Fruit fly (Drosophila melanogaster) whole organism, wandering third instar larva: ENCODE data around the gene CG9806.
"Not testable (repeated sequence)": the region's sequence is repeated elsewhere in the genome, so short reads cannot be mapped to it uniquely, and the experiment has no call there.

ENCODE experiments used
- Abd-B ChIP-seq: fragments of >200 bp; optimal IDR thresholded peaks from 2 replicates; lab custom pipeline; 2017; ENCODE audit warnings: missing biosample characterization, missing genetic modification characterization
- CrebA ChIP-seq: fragments of 200-800 bp; sonication (Bioruptor generic); optimal IDR thresholded peaks from 2 replicates; lab custom pipeline; 2016; ENCODE audit warnings: missing biosample characterization, mild to moderate bottlenecking, missing genetic modification characterization, borderline replicate concordance
- Dfd ChIP-seq: fragments of >200 bp; optimal IDR thresholded peaks from 2 replicates; lab custom pipeline; 2017; ENCODE audit warnings: missing biosample characterization, missing genetic modification characterization
- Dif ChIP-seq: fragments of 200-275, 200-300 bp; sonication (Bioruptor generic); optimal IDR thresholded peaks from 2 replicates; lab custom pipeline; 2018; ENCODE audit warnings: missing biosample characterization, missing genetic modification characterization; ENCODE audit not compliant: partially characterized antibody
- GATAd ChIP-seq: sonication (Bioruptor generic); optimal IDR thresholded peaks from 2 replicates; lab custom pipeline; 2016; ENCODE audit warnings: missing biosample characterization, missing genetic modification characterization
- HLH106 ChIP-seq: fragments of 200-800 bp; optimal IDR thresholded peaks from 3 replicates; lab custom pipeline; 2019; ENCODE audit warnings: missing biosample characterization, mild to moderate bottlenecking, missing genetic modification characterization, moderate library complexity
- Hnf4 ChIP-seq: fragments of 200-800 bp; sonication (Bioruptor generic); optimal IDR thresholded peaks from 2 replicates; lab custom pipeline; 2016; ENCODE audit warnings: missing biosample characterization, mild to moderate bottlenecking, missing genetic modification characterization
- Hr78 ChIP-seq: fragments of >200 bp; optimal IDR thresholded peaks from 2 replicates; lab custom pipeline; 2017; ENCODE audit warnings: missing biosample characterization, missing genetic modification characterization
- Hr83 ChIP-seq: fragments of 200-300 bp; sonication (Bioruptor generic); optimal IDR thresholded peaks from 2 replicates; lab custom pipeline; 2016; ENCODE audit warnings: missing biosample characterization, mild to moderate bottlenecking, missing genetic modification characterization, moderate library complexity; ENCODE audit not compliant: poor library complexity, severe bottlenecking
- Jra ChIP-seq: sonication (Bioruptor generic); optimal IDR thresholded peaks from 2 replicates; lab custom pipeline; 2016; ENCODE audit warnings: missing biosample characterization, missing genetic modification characterization
- Myc ChIP-seq: fragments of >200 bp; optimal IDR thresholded peaks from 2 replicates; lab custom pipeline; 2017
- N ChIP-seq: fragments of >200 bp; optimal IDR thresholded peaks from 2 replicates; lab custom pipeline; 2018; ENCODE audit warnings: missing biosample characterization, missing external identifiers, missing genetic modification characterization
- OdsH ChIP-seq: fragments of 200-800 bp; sonication (Bioruptor generic); optimal IDR thresholded peaks from 2 replicates; lab custom pipeline; 2016; ENCODE audit warnings: missing biosample characterization, mild to moderate bottlenecking, missing genetic modification characterization
- Rel ChIP-seq, 2 experiments: fragments of 200-800 bp; sonication (Bioruptor generic) in 1 of 2; optimal IDR thresholded peaks; 2 replicates in 1 of 2; 3 replicates in 1 of 2; lab custom pipeline; 2016 to 2019; ENCODE audit warnings: mild to moderate bottlenecking in 2 of 2, missing biosample characterization in 2 of 2, missing genetic modification characterization in 2 of 2, moderate library complexity in 1 of 2
- Sp1 ChIP-seq: fragments of 200-800 bp; sonication (Bioruptor generic); optimal IDR thresholded peaks from 3 replicates; lab custom pipeline; 2019; ENCODE audit warnings: missing biosample characterization, mild to moderate bottlenecking, missing genetic modification characterization, moderate library complexity
- Vsx2 ChIP-seq: fragments of 200-300, 225-300 bp; sonication (Bioruptor generic); optimal IDR thresholded peaks from 2 replicates; lab custom pipeline; 2018; ENCODE audit warnings: missing biosample characterization, missing genetic modification characterization; ENCODE audit not compliant: partially characterized antibody
- br ChIP-seq: fragments of 200-800 bp; sonication (Bioruptor generic); optimal IDR thresholded peaks from 2 replicates; lab custom pipeline; 2016; ENCODE audit warnings: missing biosample characterization, missing genetic modification characterization
- brk ChIP-seq: fragments of 200-800 bp; sonication (Bioruptor generic); optimal IDR thresholded peaks from 2 replicates; lab custom pipeline; 2016; ENCODE audit warnings: missing biosample characterization, mild to moderate bottlenecking, missing genetic modification characterization
- dl ChIP-seq, 2 experiments: fragments of 175-275, 200-275 bp in 1 of 2; fragments of 200-275 bp in 1 of 2; sonication (Bioruptor generic); optimal IDR thresholded peaks; lab custom pipeline; 2018; ENCODE audit warnings: mild to moderate bottlenecking in 2 of 2, missing biosample characterization in 2 of 2, missing genetic modification characterization in 2 of 2, moderate library complexity in 2 of 2; ENCODE audit not compliant: partially characterized antibody in 2 of 2, insufficient read depth in 1 of 2
- dmrt93B ChIP-seq: fragments of 200-800 bp; sonication (Bioruptor generic); optimal IDR thresholded peaks from 2 replicates; lab custom pipeline; 2018; ENCODE audit warnings: missing biosample characterization, mild to moderate bottlenecking, missing genetic modification characterization
- ey ChIP-seq: fragments of 200-800 bp; sonication (Bioruptor generic); optimal IDR thresholded peaks from 2 replicates; lab custom pipeline; 2016; ENCODE audit warnings: missing biosample characterization, missing genetic modification characterization
- foxo ChIP-seq, 2 experiments: fragments of 200-800 bp; sonication (Bioruptor generic); optimal IDR thresholded peaks; 2 replicates in 1 of 2; 3 replicates in 1 of 2; lab custom pipeline; 2016 to 2017; ENCODE audit warnings: missing biosample characterization in 2 of 2, missing genetic modification characterization in 2 of 2
- fru ChIP-seq: fragments of 200-800 bp; sonication (Bioruptor generic); optimal IDR thresholded peaks from 3 replicates; lab custom pipeline; 2016; ENCODE audit warnings: missing biosample characterization, mild to moderate bottlenecking, missing genetic modification characterization
- h ChIP-seq: fragments of 200-800 bp; sonication (Bioruptor generic); optimal IDR thresholded peaks from 3 replicates; lab custom pipeline; 2016; ENCODE audit warnings: missing biosample characterization, mild to moderate bottlenecking, missing genetic modification characterization
- pan ChIP-seq: fragments of >200 bp; optimal IDR thresholded peaks from 2 replicates; lab custom pipeline; 2017
- psq ChIP-seq: fragments of 200-800 bp; sonication (Bioruptor generic); optimal IDR thresholded peaks from 3 replicates; lab custom pipeline; 2017; ENCODE audit warnings: missing biosample characterization, mild to moderate bottlenecking, missing genetic modification characterization, moderate library complexity
- rgr ChIP-seq: fragments of 200-800 bp; sonication (Bioruptor generic); optimal IDR thresholded peaks from 3 replicates; lab custom pipeline; 2016; ENCODE audit warnings: missing biosample characterization, mild to moderate bottlenecking, missing genetic modification characterization
- sage ChIP-seq: fragments of 200-800 bp; sonication (Bioruptor generic); optimal IDR thresholded peaks from 2 replicates; lab custom pipeline; 2016; ENCODE audit warnings: missing biosample characterization, mild to moderate bottlenecking, missing genetic modification characterization
- sv ChIP-seq: fragments of 200-800 bp; sonication (Bioruptor generic); optimal IDR thresholded peaks from 3 replicates; lab custom pipeline; 2016; ENCODE audit warnings: missing biosample characterization, missing genetic modification characterization
- tai ChIP-seq: sonication (Bioruptor generic); optimal IDR thresholded peaks from 2 replicates; lab custom pipeline; 2016; ENCODE audit warnings: missing biosample characterization, missing genetic modification characterization
- usp ChIP-seq: fragments of >200 bp; optimal IDR thresholded peaks from 2 replicates; lab custom pipeline; 2017; ENCODE audit warnings: missing biosample characterization, missing genetic modification characterization
- woc ChIP-seq: sonication (Bioruptor generic); optimal IDR thresholded peaks from 2 replicates; lab custom pipeline; 2016; ENCODE audit warnings: missing biosample characterization, mild to moderate bottlenecking, missing genetic modification characterization

CG9806 gene

DNA sequence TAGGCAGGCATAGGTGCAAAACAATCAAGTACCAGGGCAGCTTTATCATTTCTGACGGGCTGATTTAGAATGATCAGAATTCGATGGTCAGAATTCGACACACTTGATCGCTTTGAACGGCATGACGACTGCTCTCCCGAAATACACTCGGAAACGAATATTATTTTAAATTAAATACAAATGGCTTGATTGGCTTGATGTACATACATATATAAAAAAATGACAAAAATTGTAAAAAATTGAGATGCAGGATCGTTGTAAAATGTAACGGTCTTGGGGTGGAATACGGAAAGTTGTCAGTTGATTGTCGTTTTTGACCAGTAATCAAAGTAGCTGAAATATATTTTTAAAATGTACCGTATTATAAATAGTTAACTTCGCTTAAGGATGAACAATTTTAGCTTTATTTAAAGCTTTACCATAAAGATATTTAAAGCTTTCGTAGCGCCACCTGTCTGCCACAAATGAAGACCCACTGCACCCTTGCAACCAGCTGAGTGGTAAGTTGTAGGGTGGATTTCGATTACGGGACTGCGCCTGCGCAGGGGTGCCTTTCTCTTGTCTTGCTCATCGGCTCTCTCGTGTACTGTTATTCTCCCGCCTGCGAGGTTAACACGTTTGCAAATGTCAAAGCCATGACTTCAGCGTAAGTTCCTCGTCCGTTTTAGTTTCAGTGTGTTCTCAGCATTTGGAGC, at the start of gene CG9806, which contains the start of gene X11Lbeta:
Gene CG9806, minus strand, starts transcription at position 51 of the 695 bp plus-strand sequence.
Gene X11Lbeta, plus strand, starts transcription at position 676 of the 695 bp plus-strand sequence.
- TF ChIP-seq Sp1 (no peak), Dif (no peak), rgr (GFP tag; lab: Kevin White, UChicago) (no peak), HLH106 (tag; lab: Kevin White, UChicago) (no peak), Rel (GFP tag; optimal IDR thresholded peaks at IDR 0.05; lab: Kevin White, UChicago) (no peak), Rel (tag; optimal IDR thresholded peaks at IDR 0.05; lab: Kevin White, UChicago) (no peak), sage (no peak), GATAd (GFP tag; lab: Kevin White, UChicago) (no peak), N (GFP tag; lab: Kevin White, UChicago) (no peak), dmrt93B (no peak), Abd-B (no peak), Jra (GFP tag; lab: Kevin White, UChicago) (no peak)
- TF ChIP-seq, all 38 proteins: peak for 0

DNA sequence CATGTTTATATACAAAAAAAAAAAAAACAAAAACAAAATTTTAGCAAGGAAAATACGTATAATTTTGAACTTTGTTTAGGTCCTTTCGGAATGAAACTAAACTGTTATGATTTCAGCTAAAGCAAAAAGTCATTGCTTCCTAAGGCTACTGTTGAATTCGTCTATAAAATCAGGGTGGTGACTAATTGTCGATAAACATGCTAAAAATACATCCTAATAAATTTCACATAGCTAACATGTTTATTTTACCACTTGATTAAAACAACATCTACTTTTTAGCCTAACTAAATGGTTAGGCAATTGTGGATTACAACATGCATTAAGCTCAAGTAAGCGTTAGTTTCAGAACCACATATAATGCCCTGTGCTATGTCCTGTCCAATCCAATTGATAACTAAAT, 46.5 kb upstream of the CG9806 start, which contains the start of gene CG12637:
Gene CG12637, minus strand, starts transcription at position 101 of the 400 bp plus-strand sequence.
- TF ChIP-seq sv (no peak), brk (no peak), Vsx2 (GFP tag; lab: Kevin White, UChicago) (no peak), OdsH (no peak), fru (GFP tag; lab: Kevin White, UChicago) (no peak), tai (GFP tag; lab: Kevin White, UChicago) (no peak), GATAd (GFP tag; lab: Kevin White, UChicago) (no peak), pan (lab: Kevin White, UChicago) (no peak), Hr78 (GFP tag; lab: Kevin White, UChicago) (no peak), Dfd (no peak)

DNA sequence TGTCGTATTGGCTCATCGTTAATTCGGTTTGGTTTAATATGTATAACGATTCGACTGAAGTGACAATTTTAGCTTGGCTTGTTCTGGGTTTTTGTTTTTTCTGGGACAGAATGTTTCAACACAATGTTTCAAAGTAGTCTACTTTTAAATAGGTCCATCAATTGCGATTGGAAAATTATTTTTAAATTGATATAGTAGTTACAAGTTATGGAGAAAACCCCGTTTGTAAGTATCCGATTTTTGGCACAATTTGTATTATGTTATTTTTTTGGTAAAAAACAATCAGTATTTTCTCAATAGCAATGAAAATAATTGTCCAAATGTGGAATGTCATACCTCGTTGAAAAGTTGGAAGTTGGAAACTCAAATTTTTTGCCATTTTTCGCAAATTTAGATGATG, 34.8 kb upstream of the CG9806 start, which contains the start of gene Rab9E:
Gene Rab9E, minus strand, starts transcription at position 101 of the 400 bp plus-strand sequence.
- TF ChIP-seq sv; tai (GFP tag; lab: Kevin White, UChicago); br (GFP tag; lab: Kevin White, UChicago): not testable (repeated sequence)

DNA sequence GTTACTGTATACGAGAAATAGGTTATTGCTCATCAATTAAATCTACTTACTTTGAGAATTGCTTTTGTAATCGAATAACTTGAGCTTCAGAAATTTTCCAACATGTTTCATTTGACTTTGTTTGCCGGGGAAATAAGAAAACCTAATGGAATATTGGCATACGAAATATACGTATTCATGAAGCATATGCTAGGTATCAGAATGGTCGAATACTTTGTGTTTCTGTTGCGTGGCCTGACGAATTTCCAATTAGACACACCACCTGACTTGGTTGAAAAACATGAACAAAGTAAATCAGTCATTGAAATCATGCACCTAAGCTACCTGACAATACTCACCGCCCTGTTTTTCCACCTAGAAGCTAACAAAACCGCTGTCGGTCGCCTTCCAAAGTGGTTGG, 30.5 kb upstream of the CG9806 start, which contains the start of gene CG2111:
Gene CG2111, plus strand, starts transcription at position 301 of the 400 bp plus-strand sequence.
- TF ChIP-seq fru (GFP tag; lab: Kevin White, UChicago) (no peak), CrebA (no peak), Abd-B (no peak), psq (GFP tag; lab: Kevin White, UChicago) (no peak), Hr83 (GFP tag; lab: Kevin White, UChicago) (no peak), Dif (no peak), sage (no peak), ey (GFP tag; lab: Kevin White, UChicago) (no peak), OdsH (no peak), woc (no peak), Sp1 (no peak), br (GFP tag; lab: Kevin White, UChicago) (no peak)

DNA sequence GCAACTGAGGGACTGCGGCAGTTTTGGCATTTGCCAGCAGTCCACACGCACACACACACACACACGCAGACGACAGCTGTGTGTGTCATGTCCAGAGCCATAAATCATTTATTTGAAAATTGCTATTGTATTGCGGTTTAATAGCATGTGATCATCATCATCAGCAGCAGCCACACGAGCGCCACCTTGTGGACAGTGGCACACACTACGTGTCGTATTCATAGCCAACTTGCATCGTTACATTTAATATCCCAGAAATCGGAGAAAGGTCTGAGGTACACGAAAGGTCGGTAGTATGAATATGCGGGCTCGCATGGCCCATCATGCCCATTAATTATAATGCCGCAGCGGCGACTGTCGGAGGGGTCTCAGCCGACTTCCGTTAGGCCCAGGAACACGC, 29.3 kb upstream of the CG9806 start:
- TF ChIP-seq foxo (GFP tag; optimal IDR thresholded peaks at IDR 0.05; lab: Kevin White, UChicago) (no peak), Dif (no peak), N (GFP tag; lab: Kevin White, UChicago) (no peak), pan (lab: Kevin White, UChicago) (no peak), Hr78 (GFP tag; lab: Kevin White, UChicago) (no peak), fru (GFP tag; lab: Kevin White, UChicago) (no peak), GATAd (GFP tag; lab: Kevin White, UChicago) (no peak), Myc (lab: Kevin White, UChicago) (no peak)

DNA sequence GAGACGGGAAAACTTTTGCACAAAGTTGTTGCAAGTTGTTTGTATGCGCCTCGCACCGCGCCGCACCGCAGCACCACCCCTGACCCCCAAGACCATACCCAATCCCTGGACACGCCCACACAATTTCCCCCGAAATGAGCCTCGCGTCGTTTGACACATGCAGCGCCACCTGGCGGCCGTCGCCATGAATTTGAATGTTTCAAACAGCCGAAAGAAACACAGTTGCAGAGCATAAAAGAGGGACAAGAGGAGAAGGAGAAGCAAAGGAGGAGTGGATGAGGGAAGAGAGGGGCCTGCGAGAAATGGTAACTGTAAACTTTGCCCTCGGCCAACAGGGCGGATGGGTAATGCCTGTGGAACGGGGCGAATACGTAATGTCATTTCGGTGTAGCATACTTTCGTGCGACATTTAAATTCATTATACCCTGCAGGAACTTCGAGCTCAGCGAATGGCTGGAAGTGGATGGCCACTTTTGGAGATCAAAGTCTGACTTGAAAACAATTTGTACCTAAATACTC, 15.4 kb upstream of the CG9806 start:
- TF ChIP-seq tai (GFP tag; lab: Kevin White, UChicago) = no peak
- no peak for TF ChIP-seq foxo (GFP tag; optimal IDR thresholded peaks at IDR 0.05; lab: Kevin White, UChicago)
- TF ChIP-seq usp (GFP tag; lab: Kevin White, UChicago) = no peak
- TF ChIP-seq Dif = no peak
- TF ChIP-seq dmrt93B = no peak
- no peak for TF ChIP-seq dl (GFP tag; optimal IDR thresholded peaks at IDR 0.05; lab: Kevin White, UChicago; ENCODE audit: insufficient read depth in 1 of 2, partially characterized antibody in 2 of 2)
- no peak for TF ChIP-seq N (GFP tag; lab: Kevin White, UChicago)
- no peak for TF ChIP-seq h (GFP tag; lab: Kevin White, UChicago)
- no peak for TF ChIP-seq psq (GFP tag; lab: Kevin White, UChicago)
- TF ChIP-seq sage = no peak
- no peak for TF ChIP-seq pan (lab: Kevin White, UChicago)
- no peak for TF ChIP-seq ey (GFP tag; lab: Kevin White, UChicago)
- no peak for TF ChIP-seq Hnf4 (GFP tag; lab: Kevin White, UChicago)
- no peak for TF ChIP-seq Dfd
